Worm (Caenorhabditis elegans) whole organism, L4 larva: Measurements from ENCODE around the gene T19C3.2.
A peak's percentile ranks its signal among the peaks of the same experiment; 100 is the strongest.
"Not testable (repeated sequence)": the region's sequence is repeated elsewhere in the genome, so short reads cannot be mapped to it uniquely, and the experiment has no call there.

Experiments
- D1046.2 ChIP-seq: fragments of 200-800 bp; sonication (Bioruptor generic); IDR thresholded peaks from 2 replicates; pipeline ENCODE4 v1.3.6; 2022; ENCODE audit warnings: missing genetic modification characterization, missing compliant biosample characterization
- F26F4.8 ChIP-seq: fragments of 200-800 bp; sonication (Bioruptor generic); conservative IDR thresholded peaks from 2 replicates; pipeline ENCODE4 v1.3.6; 2022; ENCODE audit warnings: missing genetic modification characterization, missing compliant biosample characterization
- F37D6.2 ChIP-seq: sonication (generic microtip); optimal IDR thresholded peaks from 2 replicates; lab custom pipeline; 2016; ENCODE audit warnings: mild to moderate bottlenecking, missing genetic modification characterization, missing compliant biosample characterization
- F44E2.7 ChIP-seq: fragments of 200-800 bp; sonication (Bioruptor generic); IDR thresholded peaks from 2 replicates; pipeline ENCODE4 v2.1.2; 2022; ENCODE audit warnings: missing genetic modification characterization, missing compliant biosample characterization
- T20F7.1 ChIP-seq: fragments of 200-800 bp; sonication (Bioruptor generic); optimal IDR thresholded peaks from 2 replicates; lab custom pipeline; 2018; ENCODE audit warnings: mild to moderate bottlenecking, missing genetic modification characterization, missing compliant biosample characterization
- T26A8.4 ChIP-seq: fragments of 200-800 bp; sonication (Bioruptor generic); IDR thresholded peaks from 2 replicates; pipeline ENCODE4 v1.3.6; 2022; ENCODE audit warnings: missing genetic modification characterization, missing compliant biosample characterization
- Y105C5A.15 ChIP-seq: fragments of 200-800 bp; sonication (Bioruptor generic); IDR thresholded peaks from 2 replicates; pipeline ENCODE4 v1.3.6; 2022; ENCODE audit warnings: missing genetic modification characterization, missing compliant biosample characterization
- Y48G9A.11 ChIP-seq: fragments of 200-800 bp; sonication (Bioruptor generic); IDR thresholded peaks from 2 replicates; pipeline ENCODE4 v1.3.6; 2022; ENCODE audit warnings: missing genetic modification reagents, missing genetic modification characterization, missing compliant biosample characterization
- aha-1 ChIP-seq: fragments of 150-350 bp; peaks from one replicate; lab custom pipeline; 2014; ENCODE audit warnings: missing biosample characterization, missing genetic modification characterization
- ama-1 ChIP-seq: fragments of 150-350 bp; optimal IDR thresholded peaks from 2 replicates; lab custom pipeline; 2014; ENCODE audit warnings: inconsistent platforms, mixed read lengths
- arid-1 ChIP-seq: fragments of 200-800 bp; sonication (Bioruptor generic); conservative IDR thresholded peaks from 2 replicates; pipeline ENCODE4 v1.3.6; 2022; ENCODE audit warnings: missing genetic modification reagents, missing genetic modification characterization, missing compliant biosample characterization
- ceh-20 ChIP-seq: fragments of 200-800 bp; sonication (Bioruptor generic); IDR thresholded peaks from 2 replicates; pipeline ENCODE4 v1.3.6; 2022; ENCODE audit warnings: missing genetic modification reagents, missing genetic modification characterization, missing compliant biosample characterization
- dmd-8 ChIP-seq: fragments of 200-800 bp; sonication (Bioruptor generic); IDR thresholded peaks from 2 replicates; pipeline ENCODE4 v1.3.6; 2022; ENCODE audit warnings: missing genetic modification characterization, missing compliant biosample characterization
- dmd-9 ChIP-seq: fragments of 200-800 bp; sonication (Bioruptor generic); IDR thresholded peaks from 2 replicates; pipeline ENCODE4 v1.3.6; 2022; ENCODE audit warnings: missing genetic modification reagents, missing genetic modification characterization, missing compliant biosample characterization
- egl-43 ChIP-seq: fragments of 200-800 bp; sonication (Bioruptor generic); IDR thresholded peaks from 2 replicates; pipeline ENCODE4 v1.3.6; 2022; ENCODE audit warnings: missing genetic modification reagents, missing genetic modification characterization, missing compliant biosample characterization
- fkh-10 ChIP-seq: fragments of 150-350 bp; optimal IDR thresholded peaks from 2 replicates; lab custom pipeline; 2014; ENCODE audit warnings: missing biosample characterization, missing genetic modification reagents, missing genetic modification characterization
- hlh-11 ChIP-seq: fragments of 200-800 bp; sonication (Bioruptor generic); optimal IDR thresholded peaks from 2 replicates; lab custom pipeline; 2018; ENCODE audit warnings: mild to moderate bottlenecking, missing genetic modification characterization, missing compliant biosample characterization
- hmg-1.1 ChIP-seq: fragments of 200-800 bp; sonication (Bioruptor generic); IDR thresholded peaks from 2 replicates; pipeline ENCODE4 v1.3.6; 2022; ENCODE audit warnings: missing genetic modification reagents, missing genetic modification characterization, missing compliant biosample characterization
- lim-7 ChIP-seq: fragments of 200-800 bp; sonication (Bioruptor generic); IDR thresholded peaks from 2 replicates; pipeline ENCODE4 v1.3.6; 2022; ENCODE audit warnings: missing genetic modification characterization, missing compliant biosample characterization
- lin-38 ChIP-seq: fragments of 200-800 bp; sonication (Bioruptor generic); IDR thresholded peaks from 2 replicates; pipeline ENCODE4 v1.3.6; 2022; ENCODE audit warnings: missing genetic modification reagents, missing genetic modification characterization, missing compliant biosample characterization
- lsy-2 ChIP-seq, 2 experiments: fragments of 150-350 bp in 1 of 2; sonication (generic microtip) in 1 of 2; optimal IDR thresholded peaks; 2 replicates each; lab custom pipeline; 2014 to 2017; ENCODE audit warnings: missing biosample characterization in 2 of 2, missing genetic modification characterization in 2 of 2
- madf-9 ChIP-seq: fragments of 200-800 bp; sonication (Bioruptor generic); conservative IDR thresholded peaks from 2 replicates; pipeline ENCODE4 v1.3.6; 2022; ENCODE audit warnings: missing genetic modification reagents, missing genetic modification characterization, missing compliant biosample characterization
- mdl-1 ChIP-seq, 2 experiments: fragments of 150-350 bp in 1 of 2; sonication (generic microtip) in 1 of 2; optimal IDR thresholded peaks; 2 replicates each; lab custom pipeline; 2014 to 2017; ENCODE audit warnings: missing biosample characterization in 2 of 2, missing genetic modification characterization in 2 of 2
- mes-2 ChIP-seq: sonication (generic microtip); optimal IDR thresholded peaks from 2 replicates; lab custom pipeline; 2016; ENCODE audit warnings: missing genotype, mild to moderate bottlenecking, missing genetic modification characterization, missing compliant biosample characterization; ENCODE audit not compliant: poor library complexity, severe bottlenecking
- mxl-3 ChIP-seq: fragments of 200-800 bp; sonication (Bioruptor generic); optimal IDR thresholded peaks from 2 replicates; lab custom pipeline; 2018; ENCODE audit warnings: mild to moderate bottlenecking, missing genetic modification characterization, missing compliant biosample characterization
- nhr-102 ChIP-seq: sonication (generic microtip); optimal IDR thresholded peaks from 2 replicates; lab custom pipeline; 2016; ENCODE audit warnings: mild to moderate bottlenecking, missing genetic modification characterization, moderate library complexity, missing compliant biosample characterization
- nhr-28 ChIP-seq: fragments of 150-350 bp; optimal IDR thresholded peaks from 2 replicates; lab custom pipeline; 2014; ENCODE audit warnings: missing biosample characterization, missing genetic modification characterization
- nhr-41 ChIP-seq: fragments of 200-800 bp; sonication (Bioruptor generic); IDR thresholded peaks from 2 replicates; pipeline ENCODE4 v1.3.6; 2022; ENCODE audit warnings: missing genetic modification reagents, missing genetic modification characterization, missing compliant biosample characterization
- nhr-48 ChIP-seq: sonication (generic microtip); optimal IDR thresholded peaks from 2 replicates; lab custom pipeline; 2016; ENCODE audit warnings: mild to moderate bottlenecking, missing genetic modification characterization, missing compliant biosample characterization
- nhr-6 ChIP-seq: fragments of 150-350 bp; optimal IDR thresholded peaks from 2 replicates; lab custom pipeline; 2014; ENCODE audit warnings: missing biosample characterization, missing genetic modification characterization
- nhr-76 ChIP-seq: fragments of 150-350 bp; optimal IDR thresholded peaks from 2 replicates; lab custom pipeline; 2014; ENCODE audit warnings: missing biosample characterization, missing genetic modification characterization
- pha-4 ChIP-seq, 2 experiments: fragments of 150-350 bp in 1 of 2; fragments of 200-800 bp in 1 of 2; sonication (Bioruptor generic) in 1 of 2; IDR thresholded peaks in 1 of 2; optimal IDR thresholded peaks in 1 of 2; 2 replicates each; pipeline versions ENCODE4 v1.3.6 to Lab custom; 2014 to 2022; ENCODE audit warnings: missing genetic modification characterization in 2 of 2, missing genetic modification reagents in 2 of 2, missing biosample characterization in 1 of 2, missing compliant biosample characterization in 1 of 2
- pqm-1 ChIP-seq: sonication (generic microtip); optimal IDR thresholded peaks from 2 replicates; lab custom pipeline; 2017; ENCODE audit warnings: missing biosample characterization, missing genetic modification characterization
- rbr-2 ChIP-seq: sonication (generic microtip); optimal IDR thresholded peaks from 2 replicates; lab custom pipeline; 2016; ENCODE audit warnings: missing genotype, missing genetic modification characterization, missing compliant biosample characterization
- saeg-2 ChIP-seq: fragments of 200-800 bp; sonication (Bioruptor generic); IDR thresholded peaks from 2 replicates; pipeline ENCODE4 v1.3.6; 2022; ENCODE audit warnings: missing genetic modification reagents, missing genetic modification characterization, missing compliant biosample characterization
- snpc-1.2 ChIP-seq: fragments of 200-800 bp; sonication (Bioruptor generic); IDR thresholded peaks from 2 replicates; pipeline ENCODE4 v1.3.6; 2022; ENCODE audit warnings: missing genetic modification reagents, missing genetic modification characterization, missing compliant biosample characterization
- spr-1 ChIP-seq: sonication (generic microtip); optimal IDR thresholded peaks from 2 replicates; lab custom pipeline; 2016; ENCODE audit warnings: mild to moderate bottlenecking, missing genetic modification characterization, missing compliant biosample characterization
- tra-1 ChIP-seq: fragments of 200-800 bp; sonication (Bioruptor generic); IDR thresholded peaks from 2 replicates; pipeline ENCODE4 v1.3.6; 2022; ENCODE audit warnings: missing genetic modification reagents, missing genetic modification characterization, missing compliant biosample characterization
- unc-130 ChIP-seq: sonication (generic microtip); optimal IDR thresholded peaks from 2 replicates; lab custom pipeline; 2016; ENCODE audit warnings: missing genetic modification reagents, missing genetic modification characterization, missing compliant biosample characterization
- unc-39 ChIP-seq: sonication (generic microtip); optimal IDR thresholded peaks from 2 replicates; lab custom pipeline; 2017; ENCODE audit warnings: missing biosample characterization, missing genetic modification characterization
- vab-7 ChIP-seq: fragments of 200-800 bp; sonication (Bioruptor generic); IDR thresholded peaks from 2 replicates; pipeline ENCODE4 v1.3.6; 2022; ENCODE audit warnings: missing genetic modification reagents, missing genetic modification characterization, missing compliant biosample characterization
- zfp-3 ChIP-seq: fragments of 200-800 bp; sonication (Bioruptor generic); conservative IDR thresholded peaks from 2 replicates; pipeline ENCODE4 v1.3.6; 2022; ENCODE audit warnings: missing genetic modification reagents, missing genetic modification characterization, missing compliant biosample characterization

The T19C3.2 gene

DNA sequence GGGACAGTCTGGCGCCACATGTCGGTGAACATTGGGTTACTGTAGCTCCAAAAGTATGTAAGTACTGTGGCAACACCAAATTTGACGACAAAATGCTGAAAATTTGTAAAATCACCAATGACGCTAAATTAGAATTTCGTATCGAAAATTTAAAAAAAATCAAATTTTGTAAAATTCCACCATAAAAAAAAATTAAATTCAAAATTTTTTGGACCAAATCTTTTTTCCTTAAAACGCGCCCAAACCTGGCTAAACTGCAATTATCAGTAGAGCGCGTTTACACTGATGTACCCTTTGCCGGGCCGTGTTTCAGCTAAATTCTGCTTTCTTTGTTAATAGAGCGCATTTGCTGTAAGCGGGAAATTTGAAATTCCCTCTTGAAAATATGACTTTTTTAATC, 14.1 kb upstream of the T19C3.2 start, which contains the start of gene T19C3.6:
T19C3.6 (minus strand) TSS at position 101 of the 400 bp plus-strand sequence.
- TF ChIP-seq lin-38 (GFP tag; lab: Robert Waterston, UW) (peak; percentile 72), ama-1 (lab: Kevin White, UChicago) (no peak)

- TF ChIP-seq F26F4.8, result 0 out of 2 replicates have a peak, but pooled peaks have one; percentile 69
- peak; percentile 72 for TF ChIP-seq egl-43
- TF ChIP-seq mes-2 (tag; lab: Kevin White, UChicago), result peak; percentile 31
- 0 out of 2 replicates have a peak, but pooled peaks have one; percentile 25 for TF ChIP-seq ceh-20 (GFP tag; lab: Robert Waterston, UW)
- TF ChIP-seq vab-7 (GFP tag; lab: Robert Waterston, UW), result peak; percentile 59; the same call in 1 of the 2 replicates
- TF ChIP-seq D1046.2 (GFP tag; lab: Robert Waterston, UW), result peak; percentile 63; the same call in 1 of the 2 replicates
- 0 out of 2 replicates have a peak, but pooled peaks have one; percentile 57 for TF ChIP-seq F44E2.7
- TF ChIP-seq T26A8.4 (GFP tag; lab: Robert Waterston, UW), result 0 out of 2 replicates have a peak, but pooled peaks have one; percentile 36
- TF ChIP-seq Y105C5A.15 (GFP tag; lab: Robert Waterston, UW), result 0 out of 2 replicates have a peak, but pooled peaks have one; percentile 58
- 0 out of 2 replicates have a peak, but pooled peaks have one; percentile 45 for TF ChIP-seq tra-1
- TF ChIP-seq lim-7 (GFP tag; lab: Robert Waterston, UW), result peak; percentile 71
- peak; percentile 63 for TF ChIP-seq snpc-1.2 (GFP tag; lab: Robert Waterston, UW)
- TF ChIP-seq pha-4 (GFP tag; IDR thresholded peaks at IDR 0.05; lab: Robert Waterston, UW), result peak; percentile 61; the same call in 1 of the 2 replicates
- TF ChIP-seq pha-4 (tag; optimal IDR thresholded peaks at IDR 0.05; lab: Kevin White, UChicago), result not testable (repeated sequence)
- TF ChIP-seq hmg-1.1 (GFP tag; lab: Robert Waterston, UW), result peak; percentile 48; the same call in 1 of the 2 replicates
- TF ChIP-seq arid-1 (GFP tag; lab: Robert Waterston, UW), result peak; percentile 66; the same call in 1 of the 2 replicates
- peak; percentile 57; the same call in 1 of the 2 replicates for TF ChIP-seq Y48G9A.11 (GFP tag; lab: Robert Waterston, UW)
- peak; percentile 66 for TF ChIP-seq lin-38 (GFP tag; lab: Robert Waterston, UW)
- peak; percentile 76 for TF ChIP-seq dmd-8 (GFP tag; lab: Robert Waterston, UW)
Observed at ce11 chrIII:628942-629341, 11.6 kb upstream of the T19C3.2 start.

DNA sequence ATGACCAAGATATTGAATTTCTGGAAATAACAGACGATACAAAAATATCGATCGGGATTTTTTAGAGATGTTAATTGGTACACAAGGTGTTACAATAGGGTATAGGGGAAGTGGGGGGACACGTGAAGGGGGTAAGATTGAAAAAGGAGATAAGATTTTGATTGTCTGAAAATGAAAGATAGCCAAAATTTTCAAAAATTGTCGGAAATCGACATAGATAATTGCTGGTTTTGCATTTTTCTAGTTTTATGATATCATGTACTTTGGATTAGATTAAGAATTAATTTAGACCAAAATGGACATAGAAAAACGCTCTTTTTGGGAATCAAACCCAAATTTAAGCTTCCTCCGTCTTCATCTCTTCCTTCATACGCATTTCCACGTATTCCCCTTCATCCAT, 10.5 kb upstream of the T19C3.2 start, which contains the start of gene T19C3.5:
T19C3.5 (minus strand) TSS at position 101 of the 400 bp plus-strand sequence.
- TF ChIP-seq hmg-1.1 (GFP tag; lab: Robert Waterston, UW) (no peak), nhr-76 (tag; lab: Kevin White, UChicago) (no peak), unc-39 (tag; lab: Kevin White, UChicago) (no peak), hlh-11 (tag; lab: Kevin White, UChicago) (no peak), F37D6.2 (tag; lab: Kevin White, UChicago) (no peak)

DNA sequence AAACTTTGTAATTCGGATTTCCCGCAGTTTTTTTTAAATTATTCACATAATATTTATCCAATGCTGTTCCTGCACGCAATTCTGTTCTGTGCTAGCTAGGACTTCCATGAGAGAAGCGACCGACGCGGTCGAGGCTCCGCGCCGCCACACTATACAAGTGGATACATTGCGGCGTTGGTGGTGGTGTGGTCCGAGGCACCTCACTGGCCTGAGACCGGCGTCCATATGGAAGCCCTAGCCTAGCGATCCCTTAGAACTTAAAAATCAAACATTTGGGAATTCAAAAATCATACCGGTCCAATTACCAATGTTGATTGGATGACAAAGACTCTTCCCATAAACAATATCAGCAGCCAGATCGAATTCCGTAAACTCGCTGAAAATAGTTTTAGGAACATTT, 8.7 kb upstream of the T19C3.2 start:
- TF ChIP-seq dmd-8 (GFP tag; lab: Robert Waterston, UW) (no peak), aha-1 (tag; lab: Kevin White, UChicago) (peak; percentile 56)

DNA sequence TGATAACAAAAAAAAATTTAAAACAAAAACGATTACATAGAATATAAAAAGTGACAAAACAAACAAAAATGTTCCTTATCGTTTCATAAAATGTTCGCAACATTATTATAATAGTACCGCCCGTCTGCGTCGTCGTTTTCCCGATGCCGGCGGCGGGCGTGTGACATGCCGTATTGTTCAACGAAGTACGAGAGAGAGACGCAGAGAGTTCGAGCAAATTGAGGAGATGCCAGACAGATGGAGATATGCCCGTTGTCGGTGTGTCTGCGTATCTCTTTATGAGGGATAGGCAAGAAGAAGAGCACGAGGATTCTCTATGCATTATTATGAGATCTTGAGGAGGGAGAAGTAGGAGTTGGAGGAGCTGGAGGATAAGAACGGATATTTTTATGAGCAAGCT, 6.4 kb upstream of the T19C3.2 start:
- TF ChIP-seq T20F7.1, result no peak
- TF ChIP-seq nhr-6, result peak; percentile 90
- TF ChIP-seq mdl-1 (tag; optimal IDR thresholded peaks at IDR 0.05; lab: Kevin White, UChicago), result peak; percentile 60 to 96
- TF ChIP-seq spr-1 (tag; lab: Kevin White, UChicago), result peak; percentile 53
- no peak for TF ChIP-seq unc-130 (GFP tag; lab: Kevin White, UChicago)
- peak; percentile 78 for TF ChIP-seq nhr-102
- TF ChIP-seq nhr-28 (tag; lab: Kevin White, UChicago), result peak; percentile 98
- TF ChIP-seq zfp-3, result no peak
- TF ChIP-seq D1046.2 (GFP tag; lab: Robert Waterston, UW), result no peak
- TF ChIP-seq rbr-2 (tag; lab: Kevin White, UChicago), result peak; percentile 80
- TF ChIP-seq saeg-2 (GFP tag; lab: Robert Waterston, UW), result 0 out of 2 replicates have a peak, but pooled peaks have one; percentile 31
- peak; percentile 25 for TF ChIP-seq fkh-10 (GFP tag; lab: Kevin White, UChicago)
- TF ChIP-seq mxl-3 (GFP tag; lab: Kevin White, UChicago), result peak; percentile 98
- TF ChIP-seq madf-9 (GFP tag; lab: Robert Waterston, UW), result peak; percentile 58; the same call in 1 of the 2 replicates
- TF ChIP-seq nhr-41, result 0 out of 2 replicates have a peak, but pooled peaks have one; percentile 22
- 0 out of 2 replicates have a peak, but pooled peaks have one; percentile 17 for TF ChIP-seq dmd-9
- peak; percentile 97 for TF ChIP-seq pqm-1 (tag; lab: Kevin White, UChicago)
- TF ChIP-seq F37D6.2 (tag; lab: Kevin White, UChicago), result peak; percentile 7
- peak; percentile 57 to 80 for TF ChIP-seq lsy-2 (tag; optimal IDR thresholded peaks at IDR 0.05; lab: Kevin White, UChicago)
- peak; percentile 83 for TF ChIP-seq nhr-48
